Worm (Caenorhabditis elegans) whole organism, young adult: ENCODE measurements around the gene W08F4.5.
A peak's percentile ranks its signal among the peaks of the same experiment; 100 is the strongest.

Experiments used
- B0035.1 ChIP-seq: sonication (generic microtip); optimal IDR thresholded peaks from 2 replicates; lab custom pipeline; 2016; ENCODE audit warnings: missing genetic modification characterization, mild to moderate bottlenecking, missing compliant biosample characterization, missing genotype, missing genetic modification reagents
- B0336.3 ChIP-seq: fragments of 200-800 bp; sonication (Bioruptor generic); IDR thresholded peaks from 2 replicates; pipeline ENCODE4 v1.3.6; 2022; ENCODE audit warnings: missing genetic modification characterization, missing compliant biosample characterization
- C06A6.2 ChIP-seq: fragments of 200-800 bp; sonication (Bioruptor generic); conservative IDR thresholded peaks from 2 replicates; pipeline ENCODE4 v1.3.6; 2022; ENCODE audit warnings: missing genetic modification characterization, missing compliant biosample characterization
- F39B2.1 ChIP-seq: fragments of 200-800 bp; sonication (Bioruptor generic); IDR thresholded peaks from 2 replicates; pipeline ENCODE4 v1.3.6; 2022; ENCODE audit warnings: missing genetic modification reagents, missing genetic modification characterization, missing compliant biosample characterization
- F52B5.7 ChIP-seq: sonication (generic microtip); optimal IDR thresholded peaks from 2 replicates; lab custom pipeline; 2016; ENCODE audit warnings: mild to moderate bottlenecking, missing genetic modification characterization, missing compliant biosample characterization
- F57A8.1 ChIP-seq: fragments of 200-800 bp; sonication (Bioruptor generic); optimal IDR thresholded peaks from 2 replicates; lab custom pipeline; 2018; ENCODE audit warnings: mild to moderate bottlenecking, missing genetic modification characterization, moderate library complexity, missing compliant biosample characterization
- K12H6.12 ChIP-seq: fragments of 200-800 bp; sonication (Bioruptor generic); optimal IDR thresholded peaks from 2 replicates; lab custom pipeline; 2018; ENCODE audit warnings: mild to moderate bottlenecking, missing genetic modification characterization, missing compliant biosample characterization
- ZK185.1 ChIP-seq: sonication (generic microtip); optimal IDR thresholded peaks from 2 replicates; lab custom pipeline; 2016; ENCODE audit warnings: mild to moderate bottlenecking, missing genetic modification characterization, missing compliant biosample characterization; ENCODE audit not compliant: poor library complexity, severe bottlenecking
- aptf-2 ChIP-seq: fragments of 200-800 bp; sonication (Bioruptor generic); conservative IDR thresholded peaks from 2 replicates; pipeline ENCODE4 v1.3.6; 2022; ENCODE audit warnings: missing genetic modification reagents, missing genetic modification characterization, missing compliant biosample characterization
- atf-7 ChIP-seq: sonication (generic microtip); optimal IDR thresholded peaks from 2 replicates; lab custom pipeline; 2017; ENCODE audit warnings: mild to moderate bottlenecking, missing genetic modification characterization, missing compliant biosample characterization
- athp-1 ChIP-seq: sonication (generic microtip); optimal IDR thresholded peaks from 2 replicates; lab custom pipeline; 2017; ENCODE audit warnings: mild to moderate bottlenecking, missing genetic modification characterization, missing compliant biosample characterization
- attf-3 ChIP-seq: fragments of 200-800 bp; sonication (Bioruptor generic); conservative IDR thresholded peaks from 2 replicates; pipeline ENCODE4 v1.3.6; 2022; ENCODE audit warnings: missing genetic modification reagents, missing genetic modification characterization, missing compliant biosample characterization
- attf-5 ChIP-seq: fragments of 200-800 bp; sonication (Bioruptor generic); optimal IDR thresholded peaks from 2 replicates; lab custom pipeline; 2018; ENCODE audit warnings: mild to moderate bottlenecking, missing genetic modification characterization, missing compliant biosample characterization
- bed-2 ChIP-seq: fragments of 200-800 bp; sonication (Bioruptor generic); IDR thresholded peaks from 2 replicates; pipeline ENCODE4 v1.3.6; 2022; ENCODE audit warnings: missing genetic modification reagents, missing genetic modification characterization, missing compliant biosample characterization
- ceh-40 ChIP-seq: fragments of 200-800 bp; sonication (Bioruptor generic); IDR thresholded peaks from 2 replicates; pipeline ENCODE4 v1.3.6; 2022; ENCODE audit warnings: missing genetic modification characterization, missing compliant biosample characterization
- die-1 ChIP-seq: sonication (generic microtip); optimal IDR thresholded peaks from 2 replicates; lab custom pipeline; 2016; ENCODE audit warnings: missing genotype, mild to moderate bottlenecking, missing genetic modification characterization, missing compliant biosample characterization
- dpl-1 ChIP-seq: fragments of 150-350 bp; optimal IDR thresholded peaks from 2 replicates; lab custom pipeline; 2014; ENCODE audit warnings: missing biosample characterization, missing genetic modification reagents, missing genetic modification characterization
- ekl-4 ChIP-seq: fragments of 200-800 bp; sonication (Bioruptor generic); IDR thresholded peaks from 2 replicates; pipeline ENCODE4 v1.3.6; 2022; ENCODE audit warnings: missing genetic modification reagents, missing genetic modification characterization, missing compliant biosample characterization
- fkh-3 ChIP-seq: sonication (generic microtip); optimal IDR thresholded peaks from 2 replicates; lab custom pipeline; 2016; ENCODE audit warnings: mild to moderate bottlenecking, missing genetic modification characterization, missing compliant biosample characterization
- him-1 ChIP-seq: sonication (generic microtip); optimal IDR thresholded peaks from 2 replicates; lab custom pipeline; 2016; ENCODE audit warnings: missing genotype, missing genetic modification reagents, missing genetic modification characterization, missing compliant biosample characterization
- hlh-12 ChIP-seq: sonication (generic microtip); optimal IDR thresholded peaks from 2 replicates; lab custom pipeline; 2016; ENCODE audit warnings: missing genetic modification characterization, missing compliant biosample characterization
- hlh-26 ChIP-seq: fragments of 200-800 bp; sonication (Bioruptor generic); conservative IDR thresholded peaks from 2 replicates; pipeline ENCODE4 v1.3.6; 2022; ENCODE audit warnings: missing genetic modification reagents, missing genetic modification characterization, missing compliant biosample characterization
- hmg-1.2 ChIP-seq: fragments of 200-800 bp; sonication (Bioruptor generic); IDR thresholded peaks from 2 replicates; pipeline ENCODE4 v1.3.6; 2022; ENCODE audit warnings: missing genetic modification reagents, missing genetic modification characterization, missing compliant biosample characterization
- let-526 ChIP-seq: fragments of 200-800 bp; sonication (Bioruptor generic); IDR thresholded peaks from 2 replicates; pipeline ENCODE4 v1.3.6; 2022; ENCODE audit warnings: missing genetic modification reagents, missing genetic modification characterization, missing compliant biosample characterization
- lin-35 ChIP-seq, 3 experiments: fragments of 150-350 bp in 2 of 3; sonication (generic microtip) in 1 of 3; optimal IDR thresholded peaks; 2 replicates each; lab custom pipeline; 2014 to 2018; ENCODE audit warnings: missing biosample characterization in 3 of 3, missing genetic modification characterization in 3 of 3, missing genetic modification reagents in 3 of 3
- lin-40 ChIP-seq: sonication (generic microtip); optimal IDR thresholded peaks from 2 replicates; lab custom pipeline; 2016; ENCODE audit warnings: missing genetic modification characterization, mild to moderate bottlenecking, missing compliant biosample characterization, missing genotype, missing genetic modification reagents
- lin-54 ChIP-seq: fragments of 200-800 bp; sonication (Bioruptor generic); optimal IDR thresholded peaks from 2 replicates; lab custom pipeline; 2018; ENCODE audit warnings: mild to moderate bottlenecking, missing genetic modification characterization, missing compliant biosample characterization
- madf-6 ChIP-seq: fragments of 200-800 bp; sonication (Bioruptor generic); IDR thresholded peaks from 2 replicates; pipeline ENCODE4 v1.3.6; 2022; ENCODE audit warnings: missing genetic modification reagents, missing genetic modification characterization, missing compliant biosample characterization
- nfya-1 ChIP-seq: sonication (generic microtip); optimal IDR thresholded peaks from 2 replicates; lab custom pipeline; 2017; ENCODE audit warnings: antibody characterized with exemption, missing compliant biosample characterization, missing genetic modification characterization, borderline replicate concordance; ENCODE audit not compliant: insufficient read depth
- nhr-179 ChIP-seq: sonication (generic microtip); optimal IDR thresholded peaks from 2 replicates; lab custom pipeline; 2016; ENCODE audit warnings: mild to moderate bottlenecking, missing genetic modification characterization, missing compliant biosample characterization
- nhr-27 ChIP-seq: fragments of 200-800 bp; sonication (Bioruptor generic); optimal IDR thresholded peaks from 2 replicates; lab custom pipeline; 2018; ENCODE audit warnings: mild to moderate bottlenecking, missing genetic modification characterization, moderate library complexity, missing compliant biosample characterization
- pbrm-1 ChIP-seq: fragments of 200-800 bp; sonication (Bioruptor generic); IDR thresholded peaks from 2 replicates; pipeline ENCODE4 v1.3.6; 2022; ENCODE audit warnings: missing genetic modification reagents, missing genetic modification characterization, missing compliant biosample characterization
- snpc-1.3 ChIP-seq: sonication (generic microtip); optimal IDR thresholded peaks from 2 replicates; lab custom pipeline; 2017; ENCODE audit warnings: missing genetic modification characterization, mild to moderate bottlenecking, missing compliant biosample characterization, antibody characterized with exemption, moderate library complexity, missing genotype, missing genetic modification reagents; ENCODE audit not compliant: insufficient read depth
- snpc-4 ChIP-seq, 5 experiments: fragments of 150-350 bp in 1 of 5; sonication (generic microtip) in 4 of 5; optimal IDR thresholded peaks; 2 replicates each; lab custom pipeline; 2014 to 2018; ENCODE audit warnings: missing genetic modification characterization in 5 of 5, missing biosample characterization in 3 of 5, antibody characterized with exemption in 2 of 5, mild to moderate bottlenecking in 2 of 5, missing compliant biosample characterization in 2 of 5, missing genotype in 2 of 5, moderate library complexity in 2 of 5, missing genetic modification reagents in 1 of 5
- sptf-2 ChIP-seq: fragments of 200-800 bp; sonication (Bioruptor generic); optimal IDR thresholded peaks from 2 replicates; lab custom pipeline; 2018; ENCODE audit warnings: mild to moderate bottlenecking, missing genetic modification characterization, missing compliant biosample characterization
- ztf-18 ChIP-seq: sonication (generic microtip); optimal IDR thresholded peaks from 2 replicates; lab custom pipeline; 2016; ENCODE audit warnings: missing genotype, mild to moderate bottlenecking, missing genetic modification characterization, missing compliant biosample characterization
- ztf-26 ChIP-seq: sonication (generic microtip); optimal IDR thresholded peaks from 2 replicates; lab custom pipeline; 2017; ENCODE audit warnings: missing genetic modification characterization, missing compliant biosample characterization
- ztf-6 ChIP-seq: fragments of 200-800 bp; sonication (Bioruptor generic); IDR thresholded peaks from 2 replicates; pipeline ENCODE4 v1.3.6; 2022; ENCODE audit warnings: missing genetic modification reagents, missing genetic modification characterization, missing compliant biosample characterization

Gene W08F4.5

DNA sequence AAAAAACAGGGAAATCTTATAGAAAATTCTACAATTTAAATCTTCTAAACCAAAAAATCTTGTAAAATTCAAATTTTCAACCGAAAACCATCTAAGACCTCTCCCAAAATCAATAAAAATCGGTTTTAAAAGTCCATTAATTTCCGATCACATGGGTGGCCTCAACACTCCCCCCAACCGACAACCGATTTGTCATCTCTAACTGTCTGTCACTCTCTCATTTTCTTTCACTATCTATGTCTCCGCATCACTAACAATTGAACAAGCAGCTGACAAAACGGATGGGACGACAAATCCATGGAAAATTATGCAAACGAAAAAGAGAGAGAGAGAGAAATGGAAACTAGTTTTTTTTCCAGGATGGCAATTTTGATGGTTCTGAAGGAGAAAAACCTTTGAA is 34.3 kb upstream of the W08F4.5 start:
- TF ChIP-seq lin-35 (GFP tag; optimal IDR thresholded peaks at IDR 0.05; lab: Kevin White, UChicago) (peak in 1 of 3 experiments; percentile 8), nfya-1 (tag; lab: Kevin White, UChicago) (no peak), bed-2 (GFP tag; lab: Robert Waterston, UW) (no peak), snpc-4 (GFP tag; optimal IDR thresholded peaks at IDR 0.05; lab: Kevin White, UChicago) (no peak), snpc-4 (tag; optimal IDR thresholded peaks at IDR 0.05; lab: Kevin White, UChicago) (peak in 1 of 4 experiments; percentile 23), lin-40 (tag; lab: Kevin White, UChicago) (peak; percentile 7), ztf-6 (GFP tag; lab: Robert Waterston, UW) (no peak), aptf-2 (GFP tag; lab: Robert Waterston, UW) (no peak), K12H6.12 (tag; lab: Kevin White, UChicago) (no peak), hmg-1.2 (peak; percentile 61; the same call in 1 of the 2 replicates), C06A6.2 (no peak), attf-5 (GFP tag; lab: Kevin White, UChicago) (peak; percentile 40)
- TF ChIP-seq, all 124 proteins: peak for 5

DNA sequence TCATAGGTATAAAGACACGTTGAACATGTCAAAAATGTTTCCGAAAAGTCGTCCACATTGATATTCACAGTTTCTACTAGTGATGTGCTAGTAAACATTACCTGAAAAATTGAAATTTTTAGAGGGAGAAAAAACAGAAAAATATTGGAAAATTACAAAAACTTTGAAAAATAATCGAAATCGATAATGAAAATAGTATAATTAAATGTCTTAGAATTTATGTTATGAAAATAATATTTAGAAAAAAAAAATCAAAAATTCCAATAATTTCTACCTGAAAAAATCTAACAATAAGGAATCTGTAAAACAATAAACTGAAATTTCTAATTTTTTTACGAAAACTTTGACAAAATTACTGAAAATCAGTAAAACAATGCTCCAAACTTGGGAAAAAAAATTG is 33.3 kb upstream of the W08F4.5 start, which contains the start of gene nhl-3:
Gene nhl-3, minus strand, starts transcription at position 101 of the 400 bp plus-strand sequence.
- TF ChIP-seq sptf-2 (GFP tag; lab: Kevin White, UChicago) (no peak), ekl-4 (GFP tag; lab: Robert Waterston, UW) (no peak), ceh-40 (no peak), nhr-27 (tag; lab: Kevin White, UChicago) (no peak), hlh-12 (no peak), him-1 (tag; lab: Kevin White, UChicago) (no peak), atf-7 (tag; lab: Kevin White, UChicago) (no peak)

DNA sequence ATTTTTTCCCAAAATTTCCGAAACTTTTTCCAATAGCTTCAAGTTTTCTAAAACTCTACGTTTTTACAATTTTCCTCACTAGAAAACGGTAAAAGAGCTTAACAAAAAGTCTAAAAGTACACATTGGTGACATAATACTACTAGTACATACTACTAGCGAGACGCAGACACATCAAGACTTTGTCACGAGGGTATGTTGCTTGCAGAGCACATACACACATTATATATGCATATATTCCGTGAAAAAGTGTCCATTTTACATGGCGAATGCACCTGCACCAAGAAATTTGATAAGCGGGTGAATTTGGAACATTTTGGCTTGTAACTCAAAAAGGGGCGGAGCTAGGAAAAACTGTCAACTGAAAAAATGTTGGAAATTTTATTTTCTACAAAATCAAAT is 32.6 kb upstream of the W08F4.5 start:
- TF ChIP-seq ekl-4 (GFP tag; lab: Robert Waterston, UW): no peak
- no peak for TF ChIP-seq ztf-26
- TF ChIP-seq hmg-1.2: peak; percentile 60; the same call in 1 of the 2 replicates
- no peak for TF ChIP-seq F52B5.7 (tag; lab: Kevin White, UChicago)
- TF ChIP-seq B0035.1 (tag; lab: Kevin White, UChicago): no peak
- no peak for TF ChIP-seq hlh-26 (GFP tag; lab: Robert Waterston, UW)
- no peak for TF ChIP-seq die-1 (tag; lab: Kevin White, UChicago)

DNA sequence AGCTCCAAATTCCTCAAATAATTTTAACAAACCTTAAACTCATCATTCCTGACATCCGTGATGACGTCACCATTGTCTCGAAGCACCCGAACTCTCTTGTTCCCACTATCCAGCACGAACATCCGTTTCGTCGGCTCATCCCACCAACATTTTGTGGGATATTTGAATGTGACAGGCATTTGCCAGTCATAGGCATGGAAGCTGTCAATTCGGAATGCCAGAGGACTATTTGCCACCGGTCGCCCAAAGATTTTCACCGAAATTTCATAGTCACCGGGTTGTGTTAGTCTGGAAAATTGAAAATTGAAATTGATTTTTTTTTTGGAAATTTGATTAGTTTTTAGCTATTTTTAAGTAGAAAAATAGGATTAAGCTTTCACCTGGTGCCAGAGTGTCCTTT is 28.0 kb upstream of the W08F4.5 start:
- TF ChIP-seq lin-40 (tag; lab: Kevin White, UChicago): no peak
- no peak for TF ChIP-seq F57A8.1 (GFP tag; lab: Kevin White, UChicago)
- TF ChIP-seq athp-1 (tag; lab: Kevin White, UChicago): no peak
- no peak for TF ChIP-seq ztf-18 (tag; lab: Kevin White, UChicago)
- TF ChIP-seq attf-3 (GFP tag; lab: Robert Waterston, UW): no peak
- no peak for TF ChIP-seq F39B2.1 (GFP tag; lab: Robert Waterston, UW)
- no peak for TF ChIP-seq lin-54 (GFP tag; lab: Kevin White, UChicago)
- TF ChIP-seq let-526 (GFP tag; lab: Robert Waterston, UW): no peak
- TF ChIP-seq pbrm-1 (GFP tag; lab: Robert Waterston, UW): no peak
- TF ChIP-seq fkh-3 (tag; lab: Kevin White, UChicago): no peak
- TF ChIP-seq B0336.3 (GFP tag; lab: Robert Waterston, UW): no peak
- no peak for TF ChIP-seq nhr-179
- TF ChIP-seq madf-6 (GFP tag; lab: Robert Waterston, UW): no peak
- no peak for TF ChIP-seq dpl-1 (GFP tag; lab: Kevin White, UChicago)
- TF ChIP-seq snpc-1.3 (tag; lab: Kevin White, UChicago): no peak
- TF ChIP-seq ZK185.1 (tag; lab: Kevin White, UChicago): no peak
